Fruit fly (Drosophila melanogaster) whole organism, adult: Measurements from ENCODE around the gene Ect3.

Experiments used
- CG11617 ChIP-seq: fragments of 200-800 bp; sonication (Bioruptor generic); optimal IDR thresholded peaks from 2 replicates; lab custom pipeline; 2017; ENCODE audit warnings: mild to moderate bottlenecking, missing biosample characterization, missing genetic modification reagents, missing genetic modification characterization
- CG12768 ChIP-seq: fragments of 200-800 bp; sonication (Bioruptor generic); optimal IDR thresholded peaks from 2 replicates; lab custom pipeline; 2017; ENCODE audit warnings: missing biosample characterization, missing genetic modification characterization, mild to moderate bottlenecking, moderate library complexity, missing genetic modification reagents
- CG1620 ChIP-seq: fragments of 200-800 bp; sonication (Bioruptor generic); optimal IDR thresholded peaks from 2 replicates; lab custom pipeline; 2016; ENCODE audit warnings: missing biosample characterization, missing genetic modification characterization
- CG33017 ChIP-seq: fragments of 200-800 bp; sonication (Bioruptor generic); optimal IDR thresholded peaks from 2 replicates; lab custom pipeline; 2018; ENCODE audit warnings: missing biosample characterization, mild to moderate bottlenecking, missing genetic modification characterization, moderate library complexity
- CG5204 ChIP-seq: fragments of 200-800 bp; sonication (Bioruptor generic); optimal IDR thresholded peaks from 2 replicates; lab custom pipeline; 2016; ENCODE audit warnings: missing biosample characterization, missing genetic modification characterization
- CG7045 ChIP-seq: fragments of 200-800 bp; sonication (Bioruptor generic); optimal IDR thresholded peaks from 2 replicates; lab custom pipeline; 2017; ENCODE audit warnings: missing biosample characterization, mild to moderate bottlenecking, missing genetic modification characterization
- CG7101 ChIP-seq: fragments of 200-800 bp; sonication (Bioruptor generic); optimal IDR thresholded peaks from 2 replicates; lab custom pipeline; 2018; ENCODE audit warnings: missing biosample characterization, mild to moderate bottlenecking, missing genetic modification characterization, moderate library complexity
- Crg-1 ChIP-seq: fragments of 200-800 bp; sonication (Bioruptor generic); optimal IDR thresholded peaks from 2 replicates; lab custom pipeline; 2016; ENCODE audit warnings: missing biosample characterization, missing genetic modification characterization
- cic ChIP-seq: fragments of 200-800 bp; sonication (Bioruptor generic); optimal IDR thresholded peaks from 2 replicates; lab custom pipeline; 2017; ENCODE audit warnings: missing biosample characterization, mild to moderate bottlenecking, missing genetic modification characterization, moderate library complexity
- kay ChIP-seq: fragments of 200-800 bp; sonication (Bioruptor generic); peaks from one replicate; lab custom pipeline; 2016; ENCODE audit warnings: missing biosample characterization, missing genetic modification characterization, borderline replicate concordance
- ovo ChIP-seq: fragments of 200-800 bp; sonication (Bioruptor generic); optimal IDR thresholded peaks from 2 replicates; lab custom pipeline; 2016; ENCODE audit warnings: missing biosample characterization, missing genetic modification characterization

DNA sequence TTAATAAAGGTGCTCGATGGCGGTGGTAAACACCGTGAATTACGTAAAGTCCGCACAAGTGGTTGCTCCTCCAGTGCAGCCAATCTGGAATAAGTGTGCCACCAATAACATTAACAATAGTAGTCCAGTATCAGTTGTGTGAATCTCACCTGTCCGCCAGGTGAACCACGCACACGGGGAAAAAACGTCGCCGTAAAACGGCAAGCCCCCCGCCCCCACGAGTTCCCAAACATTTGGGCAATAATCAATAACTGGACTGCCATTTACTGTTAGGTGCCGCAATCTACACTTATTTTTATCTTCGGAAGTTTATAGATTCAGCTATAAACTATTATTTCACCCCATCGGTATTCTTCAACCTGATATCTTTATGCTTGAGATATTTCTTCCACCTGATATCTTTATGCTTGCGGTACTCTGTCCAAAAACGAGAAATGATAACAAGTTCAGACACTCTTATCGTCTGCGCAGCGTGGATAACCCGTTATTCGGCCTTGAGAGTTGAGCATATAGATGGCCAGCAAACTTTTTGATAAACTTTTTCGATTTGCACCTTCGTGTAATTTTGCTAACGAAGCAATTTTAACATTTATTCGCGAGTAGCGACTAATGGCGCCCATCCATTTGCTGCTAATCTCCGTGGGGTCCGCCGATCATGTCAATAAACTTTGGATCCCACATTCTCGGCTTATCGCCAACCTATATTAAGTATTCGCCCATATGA is 30.9 kb upstream of the Ect3 start:
- TF ChIP-seq cic (GFP tag; lab: Kevin White, UChicago) (peak; percentile 52), CG33017 (tag; lab: Kevin White, UChicago) (no peak), CG1620 (GFP tag; lab: Kevin White, UChicago) (no peak), CG11617 (GFP tag; lab: Kevin White, UChicago) (no peak), CG12768 (GFP tag; lab: Kevin White, UChicago) (peak; percentile 28), ovo (GFP tag; lab: Kevin White, UChicago) (peak; percentile 83), CG5204 (GFP tag; lab: Kevin White, UChicago) (no peak), kay (GFP tag; lab: Kevin White, UChicago) (no peak), CG7101 (no peak), CG7045 (no peak), Crg-1 (GFP tag; lab: Kevin White, UChicago) (no peak)
